Worm (Caenorhabditis elegans) whole organism, L3 larva: ENCODE results near the gene F17C11.13.

Source experiments
- elt-3 ChIP-seq, 3 experiments: fragments of 150-350 bp in 1 of 3; sonication (generic microtip) in 2 of 3; optimal IDR thresholded peaks; 2 replicates in 2 of 3; 4 replicates in 1 of 3; lab custom pipeline; 2014 to 2017; ENCODE audit warnings: missing biosample characterization in 3 of 3, missing genetic modification characterization in 3 of 3
- fos-1 ChIP-seq: fragments of 150-350 bp; optimal IDR thresholded peaks from 2 replicates; lab custom pipeline; 2014; ENCODE audit warnings: missing biosample characterization, missing genetic modification characterization
- jun-1 ChIP-seq: fragments of 150-350 bp; optimal IDR thresholded peaks from 2 replicates; lab custom pipeline; 2014; ENCODE audit warnings: missing biosample characterization, missing genetic modification reagents, missing genetic modification characterization
- mdl-1 ChIP-seq: fragments of 150-350 bp; optimal IDR thresholded peaks from 2 replicates; lab custom pipeline; 2014; ENCODE audit warnings: missing biosample characterization, missing genetic modification characterization
- mml-1 ChIP-seq: fragments of 150-350 bp; sonication (generic microtip); optimal IDR thresholded peaks from 3 replicates; lab custom pipeline; 2014; ENCODE audit warnings: missing biosample characterization, missing genetic modification characterization
- nhr-237 ChIP-seq: fragments of 150-350 bp; optimal IDR thresholded peaks from 2 replicates; lab custom pipeline; 2014; ENCODE audit warnings: missing biosample characterization, missing genetic modification characterization
- nhr-28 ChIP-seq: fragments of 150-350 bp; optimal IDR thresholded peaks from 2 replicates; lab custom pipeline; 2014; ENCODE audit warnings: missing biosample characterization, missing genetic modification characterization
- pqm-1 ChIP-seq: fragments of 150-350 bp; optimal IDR thresholded peaks from 2 replicates; lab custom pipeline; 2017; ENCODE audit warnings: missing biosample characterization, missing genetic modification characterization, inconsistent platforms
- tbx-2 ChIP-seq: sonication (generic microtip); optimal IDR thresholded peaks from 2 replicates; lab custom pipeline; 2016; ENCODE audit warnings: mild to moderate bottlenecking, missing genetic modification characterization, missing compliant biosample characterization
- zag-1 ChIP-seq: fragments of 150-350 bp; optimal IDR thresholded peaks from 2 replicates; lab custom pipeline; 2014; ENCODE audit warnings: missing biosample characterization, missing genetic modification characterization
- ztf-11 ChIP-seq: fragments of 150-350 bp; optimal IDR thresholded peaks from 2 replicates; lab custom pipeline; 2014; ENCODE audit warnings: missing biosample characterization, missing genetic modification characterization

DNA sequence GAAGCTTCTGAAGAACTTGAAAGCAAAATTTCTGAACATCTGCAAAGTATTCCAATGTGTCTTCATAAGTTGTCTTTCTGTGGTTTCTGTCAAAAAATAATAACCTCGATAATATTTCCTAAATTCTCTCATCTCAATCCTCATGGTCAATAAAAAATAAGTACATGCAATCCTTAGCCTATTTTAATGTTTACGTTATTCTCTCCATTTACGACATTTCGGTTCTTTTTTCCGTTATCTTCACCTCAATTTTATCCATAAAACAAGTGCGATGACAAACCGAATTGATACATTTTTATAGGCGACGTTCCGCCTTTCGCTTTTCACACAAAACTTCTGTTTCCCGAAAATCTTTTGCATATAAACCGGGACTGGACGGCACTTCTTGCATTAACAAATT, 6.2 kb upstream of the F17C11.13 start, which contains the start of gene col-153:
- TF ChIP-seq zag-1 (tag; lab: Kevin White, UChicago): no peak
- no peak for TF ChIP-seq elt-3 (tag; optimal IDR thresholded peaks at IDR 0.05; lab: Kevin White, UChicago)
- no peak for TF ChIP-seq fos-1
- no peak for TF ChIP-seq nhr-28
- TF ChIP-seq jun-1 (tag; lab: Kevin White, UChicago): no peak
- TF ChIP-seq tbx-2: no peak
- no peak for TF ChIP-seq mml-1
- no peak for TF ChIP-seq ztf-11 (tag; lab: Kevin White, UChicago)
- no peak for TF ChIP-seq nhr-237 (tag; lab: Kevin White, UChicago)
- TF ChIP-seq pqm-1 (tag; lab: Kevin White, UChicago): no peak
- no peak for TF ChIP-seq mdl-1 (tag; lab: Kevin White, UChicago)
